Worm (Caenorhabditis elegans) whole organism, L1 larva: ENCODE data around the gene C05C10.7.

Source experiments
- C16A3.4 ChIP-seq: fragments of 150-350 bp; optimal IDR thresholded peaks from 2 replicates; lab custom pipeline; 2014; ENCODE audit warnings: missing biosample characterization, missing genetic modification characterization
- C34B4.2 ChIP-seq: sonication (generic microtip); optimal IDR thresholded peaks from 2 replicates; lab custom pipeline; 2017; ENCODE audit warnings: mild to moderate bottlenecking, missing genetic modification characterization, missing compliant biosample characterization
- ama-1 ChIP-seq: fragments of 150-350 bp; optimal IDR thresholded peaks from 2 replicates; lab custom pipeline; 2014
- fkh-10 ChIP-seq: sonication (generic microtip); optimal IDR thresholded peaks from 2 replicates; lab custom pipeline; 2017; ENCODE audit warnings: missing biosample characterization, missing genetic modification reagents, missing genetic modification characterization
- lin-39 ChIP-seq: fragments of 150-350 bp; optimal IDR thresholded peaks from 2 replicates; lab custom pipeline; 2014; ENCODE audit warnings: missing biosample characterization, missing genetic modification reagents, missing genetic modification characterization
- mef-2 ChIP-seq: fragments of 150-350 bp; optimal IDR thresholded peaks from 2 replicates; lab custom pipeline; 2014; ENCODE audit warnings: missing biosample characterization, missing genetic modification characterization
- nhr-11 ChIP-seq: fragments of 150-350 bp; optimal IDR thresholded peaks from 2 replicates; lab custom pipeline; 2014; ENCODE audit warnings: missing biosample characterization, missing genetic modification characterization
- nhr-237 ChIP-seq: fragments of 150-350 bp; optimal IDR thresholded peaks from 2 replicates; lab custom pipeline; 2014; ENCODE audit warnings: missing biosample characterization, missing genetic modification characterization
- nhr-77 ChIP-seq: fragments of 150-350 bp; optimal IDR thresholded peaks from 2 replicates; lab custom pipeline; 2014; ENCODE audit warnings: missing biosample characterization, missing genetic modification characterization
- nhr-90 ChIP-seq: sonication (generic microtip); optimal IDR thresholded peaks from 2 replicates; lab custom pipeline; 2016; ENCODE audit warnings: mild to moderate bottlenecking, missing genetic modification characterization, missing compliant biosample characterization; ENCODE audit not compliant: poor library complexity
- pqm-1 ChIP-seq: sonication (generic microtip); optimal IDR thresholded peaks from 3 replicates; lab custom pipeline; 2017; ENCODE audit warnings: missing biosample characterization, missing genetic modification characterization
- tbx-2 ChIP-seq: sonication (generic microtip); optimal IDR thresholded peaks from 2 replicates; lab custom pipeline; 2016; ENCODE audit warnings: missing genetic modification characterization, missing compliant biosample characterization
- unc-62 ChIP-seq: fragments of 150-350 bp; optimal IDR thresholded peaks from 2 replicates; lab custom pipeline; 2014; ENCODE audit warnings: missing biosample characterization, missing genetic modification reagents, missing genetic modification characterization

ce11 chrII:9894435-9894834 is 44.3 kb downstream of the C05C10.7 start, which contains the start of gene F26C11.1:
- no peak for TF ChIP-seq nhr-237
- TF ChIP-seq nhr-11 = no peak
- no peak for TF ChIP-seq nhr-77
- no peak for TF ChIP-seq mef-2 (tag; lab: Kevin White, UChicago)
- no peak for TF ChIP-seq C34B4.2
- no peak for TF ChIP-seq lin-39
- TF ChIP-seq C16A3.4 = no peak
- no peak for TF ChIP-seq unc-62 (GFP tag; lab: Kevin White, UChicago)
- no peak for TF ChIP-seq tbx-2 (tag; lab: Kevin White, UChicago)
- no peak for TF ChIP-seq pqm-1 (tag; lab: Kevin White, UChicago)
- TF ChIP-seq fkh-10 (GFP tag; lab: Kevin White, UChicago) = no peak
- no peak for TF ChIP-seq nhr-90 (tag; lab: Kevin White, UChicago)
- TF ChIP-seq ama-1 (lab: Kevin White, UChicago) = no peak
